Fruit fly (Drosophila melanogaster): Measurements from ENCODE around the gene drd.

dm6 chrX:15162068-15162467, 36.5 kb downstream of the drd start:
- TF ChIP-seq pdm3 (GFP tag; optimal IDR thresholded peaks at IDR 0.05) (no peak), CG15336 (GFP tag; IDR thresholded peaks at IDR 0.05) (no peak), CG11762 (GFP tag; optimal IDR thresholded peaks at IDR 0.05; ENCODE audit: insufficient read depth) (no peak), CG10631 (GFP tag; optimal IDR thresholded peaks at IDR 0.05) (no peak), CG10669 (GFP tag; optimal IDR thresholded peaks at IDR 0.05) (no peak), CG8319 (GFP tag; optimal IDR thresholded peaks at IDR 0.05) (no peak), lz (GFP tag; optimal IDR thresholded peaks at IDR 0.05) (no peak), Hr39 (GFP tag; optimal IDR thresholded peaks at IDR 0.05) (no peak), Lpt (GFP tag; optimal IDR thresholded peaks at IDR 0.05) (no peak), svp (GFP tag) (peak; percentile 23), Eip93F (GFP tag; optimal IDR thresholded peaks at IDR 0.05) (no peak)
